Fruit fly (Drosophila melanogaster): Measurements from ENCODE around the gene Acsf3.

The Acsf3 gene

DNA sequence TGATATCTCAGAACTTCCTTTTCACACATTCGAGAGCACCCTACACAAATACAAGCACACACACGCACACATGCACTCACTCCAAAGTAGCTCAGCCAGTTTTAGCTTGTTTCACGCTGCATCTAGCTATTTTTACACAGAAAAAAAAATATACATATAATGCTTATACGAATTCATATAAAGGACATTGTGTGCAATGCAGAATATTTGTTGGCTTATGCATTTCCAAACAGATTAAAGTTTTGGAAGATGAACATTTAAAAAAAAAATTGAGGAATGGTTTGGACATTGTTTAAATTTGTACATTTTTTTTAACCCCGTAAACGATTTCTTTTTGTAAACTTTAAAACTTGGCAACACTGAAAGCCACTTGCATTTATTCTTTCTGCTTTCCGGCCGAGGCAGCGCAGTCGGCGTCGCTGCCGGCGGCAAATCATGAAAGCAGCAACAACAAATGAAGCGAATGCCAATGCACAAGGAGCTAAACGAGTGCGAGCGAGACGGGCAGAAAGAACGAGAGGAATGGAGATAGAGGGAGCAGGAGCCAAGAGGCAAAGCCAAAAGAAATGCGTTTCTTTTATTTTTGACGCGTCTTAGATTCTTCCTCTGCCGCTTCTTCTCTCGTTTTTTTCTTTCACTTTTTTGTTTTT is 9.7 kb upstream of the Acsf3 start (continued):
- TF ChIP-seq sim (GFP tag; IDR thresholded peaks at IDR 0.05) (peak; percentile 8; the same call in 1 of the 2 replicates), CG17359 (tag; optimal IDR thresholded peaks at IDR 0.05) (peak; percentile 76), Side (GFP tag; optimal IDR thresholded peaks at IDR 0.05) (peak; percentile 49), E2f2 (GFP tag; IDR thresholded peaks at IDR 0.05) (peak; percentile 39; the same call in 1 of the 2 replicates), CG14860 (GFP tag; IDR thresholded peaks at IDR 0.05; ENCODE audit: partially characterized antibody) (no peak), CTCF (GFP tag; optimal IDR thresholded peaks at IDR 0.05) (peak; percentile 19), CG17568 (GFP tag; optimal IDR thresholded peaks at IDR 0.05) (peak; percentile 61), CG10209 (GFP tag; optimal IDR thresholded peaks at IDR 0.05) (peak; percentile 80), pum (GFP tag; optimal IDR thresholded peaks at IDR 0.05) (peak; percentile 71), CG33213 (GFP tag; optimal IDR thresholded peaks at IDR 0.05) (peak; percentile 41), Vsx1 (GFP tag; optimal IDR thresholded peaks at IDR 0.05) (peak; percentile 56), pnt (GFP tag; optimal IDR thresholded peaks at IDR 0.05) (peak; percentile 69), fd102C (GFP tag; optimal IDR thresholded peaks at IDR 0.05) (peak; percentile 73), ttk (GFP tag; IDR thresholded peaks at IDR 0.05) (no peak), CG12299 (tag; optimal IDR thresholded peaks at IDR 0.05) (peak; percentile 31), CG7271 (tag; optimal IDR thresholded peaks at IDR 0.05) (peak; percentile 52), CG3838 (GFP tag; optimal IDR thresholded peaks at IDR 0.05) (peak; percentile 30), gt (GFP tag; IDR thresholded peaks at IDR 0.05) (peak; percentile 61; the same call in 1 of the 2 replicates), Oaz (GFP tag; IDR thresholded peaks at IDR 0.05) (0 out of 2 replicates have a peak, but pooled peaks have one; percentile 13), CG12071 (GFP tag; optimal IDR thresholded peaks at IDR 0.05) (no peak), Nf-YB (GFP tag; optimal IDR thresholded peaks at IDR 0.05) (peak; percentile 67), CG11456 (GFP tag; IDR thresholded peaks at IDR 0.05) (no peak), CG31441 (GFP tag; IDR thresholded peaks at IDR 0.05) (peak; percentile 88), CG10543 (GFP tag; optimal IDR thresholded peaks at IDR 0.05) (no peak), Doc2 (GFP tag; IDR thresholded peaks at IDR 0.05) (no peak), peb (GFP tag; IDR thresholded peaks at IDR 0.05) (peak; percentile 54; the same call in 1 of the 2 replicates), CG13624 (GFP tag; optimal IDR thresholded peaks at IDR 0.05) (peak; percentile 23), CG3281 (GFP tag; optimal IDR thresholded peaks at IDR 0.05) (no peak), CG7963 (GFP tag; IDR thresholded peaks at IDR 0.05; ENCODE audit: partially characterized antibody) (no peak), cas (GFP tag; IDR thresholded peaks at IDR 0.05) (no peak), aop (GFP tag; IDR thresholded peaks at IDR 0.05) (no peak), tll (GFP tag; optimal IDR thresholded peaks at IDR 0.05) (no peak), Atf-2 (GFP tag; optimal IDR thresholded peaks at IDR 0.05) (peak; percentile 72), sob (GFP tag; IDR thresholded peaks at IDR 0.05) (no peak), zen (tag; optimal IDR thresholded peaks at IDR 0.05) (peak; percentile 86), Gsc (GFP tag; IDR thresholded peaks at IDR 0.05) (peak; percentile 36; the same call in 1 of the 2 replicates), CG10274 (GFP tag; optimal IDR thresholded peaks at IDR 0.05) (peak; percentile 27), ssp (GFP tag; IDR thresholded peaks at IDR 0.05) (peak; percentile 61), CG32772 (GFP tag; IDR thresholded peaks at IDR 0.05) (no peak), nerfin-2 (GFP tag; IDR thresholded peaks at IDR 0.05; ENCODE audit: partially characterized antibody) (no peak), onecut (GFP tag; IDR thresholded peaks at IDR 0.05) (peak; percentile 62), Camta (GFP tag; optimal IDR thresholded peaks at IDR 0.05) (peak; percentile 74), CG1233 (GFP tag; optimal IDR thresholded peaks at IDR 0.05) (peak; percentile 81), gcm2 (GFP tag; optimal IDR thresholded peaks at IDR 0.05) (no peak), CG11504 (tag; optimal IDR thresholded peaks at IDR 0.05) (peak; percentile 84), Lhr (GFP tag; optimal IDR thresholded peaks at IDR 0.05) (peak; percentile 75), Sry-β (GFP tag; optimal IDR thresholded peaks at IDR 0.05) (peak; percentile 92), CG7928 (GFP tag; optimal IDR thresholded peaks at IDR 0.05) (no peak), CG3065 (GFP tag; optimal IDR thresholded peaks at IDR 0.05) (peak; percentile 50), YL-1 (GFP tag; optimal IDR thresholded peaks at IDR 0.05) (no peak)
